Worm (Caenorhabditis elegans) whole organism, early embryonic: ENCODE data around the gene T07F8.1.

Experiments
- B0310.2 ChIP-seq: sonication (generic microtip); optimal IDR thresholded peaks from 2 replicates; lab custom pipeline; 2016; ENCODE audit warnings: mild to moderate bottlenecking, missing genetic modification characterization, missing compliant biosample characterization
- F13C5.2 ChIP-seq: sonication (generic microtip); optimal IDR thresholded peaks from 2 replicates; lab custom pipeline; 2017; ENCODE audit warnings: mild to moderate bottlenecking, missing genetic modification characterization, inconsistent platforms, missing compliant biosample characterization
- ama-1 ChIP-seq: fragments of 150-350 bp; optimal IDR thresholded peaks from 2 replicates; lab custom pipeline; 2014
- ceh-36 ChIP-seq: sonication (generic microtip); optimal IDR thresholded peaks from 2 replicates; lab custom pipeline; 2016; ENCODE audit warnings: missing genetic modification characterization, inconsistent platforms, missing compliant biosample characterization
- ets-7 ChIP-seq: sonication (generic microtip); optimal IDR thresholded peaks from 2 replicates; lab custom pipeline; 2016; ENCODE audit warnings: missing genotype, missing genetic modification characterization, missing compliant biosample characterization
- flt-1 ChIP-seq: fragments of 200-800 bp; sonication (Bioruptor generic); IDR thresholded peaks from 2 replicates; pipeline ENCODE4 v1.3.6; 2022; ENCODE audit warnings: missing genetic modification characterization, missing compliant biosample characterization
- pes-1 ChIP-seq: fragments of 200-800 bp; sonication (Bioruptor generic); IDR thresholded peaks from 2 replicates; pipeline ENCODE4 v1.3.6; 2022; ENCODE audit warnings: missing genetic modification reagents, missing genetic modification characterization, missing compliant biosample characterization
- scrt-1 ChIP-seq: fragments of 200-800 bp; sonication (Bioruptor generic); IDR thresholded peaks from 2 replicates; pipeline ENCODE4 v1.3.6; 2022; ENCODE audit warnings: missing genetic modification characterization, missing compliant biosample characterization
- tbx-37 ChIP-seq: fragments of 200-800 bp; sonication (Bioruptor generic); conservative IDR thresholded peaks from 2 replicates; pipeline ENCODE4 v1.3.6; 2022; ENCODE audit warnings: missing genetic modification reagents, missing genetic modification characterization, missing compliant biosample characterization
- tra-4 ChIP-seq: sonication (generic microtip); optimal IDR thresholded peaks from 2 replicates; lab custom pipeline; 2017; ENCODE audit warnings: missing genetic modification characterization, missing compliant biosample characterization

ce11 chrII:7197434-7197833 lies 49.2 kb downstream of the T07F8.1 start:
- TF ChIP-seq ama-1 (lab: Kevin White, UChicago) (no peak), scrt-1 (GFP tag; lab: Robert Waterston, UW) (no peak), flt-1 (GFP tag; lab: Robert Waterston, UW) (no peak), B0310.2 (no peak), tbx-37 (GFP tag; lab: Robert Waterston, UW) (no peak), ets-7 (tag; lab: Kevin White, UChicago) (no peak), ceh-36 (tag; lab: Kevin White, UChicago) (no peak), F13C5.2 (no peak), tra-4 (tag; lab: Kevin White, UChicago) (no peak), pes-1 (GFP tag; lab: Robert Waterston, UW) (no peak)
